Worm (Caenorhabditis elegans): ENCODE data around the gene F46B3.7.

- TF ChIP-seq him-1 (tag; optimal IDR thresholded peaks at IDR 0.05) (no peak), W03F9.2 (tag; optimal IDR thresholded peaks at IDR 0.05) (no peak)
These were observed 4.5 kb upstream of the F46B3.7 start, which contains the start of gene F46B3.8 for ce11 chrV:20623060-20623459.
